Worm (Caenorhabditis elegans) whole organism, L4 larva: ENCODE measurements around the gene sre-2.

Source experiments
- aly-2 ChIP-seq: sonication (generic microtip); optimal IDR thresholded peaks from 2 replicates; lab custom pipeline; 2018; ENCODE audit warnings: missing biosample characterization, missing genetic modification characterization
- fos-1 ChIP-seq: fragments of 150-350 bp; optimal IDR thresholded peaks from 2 replicates; lab custom pipeline; 2014; ENCODE audit warnings: missing biosample characterization, missing genetic modification characterization
- lin-13 ChIP-seq: fragments of 150-350 bp; optimal IDR thresholded peaks from 2 replicates; lab custom pipeline; 2014; ENCODE audit warnings: missing biosample characterization, missing genetic modification reagents, missing genetic modification characterization
- pqm-1 ChIP-seq: sonication (generic microtip); optimal IDR thresholded peaks from 2 replicates; lab custom pipeline; 2017; ENCODE audit warnings: missing biosample characterization, missing genetic modification characterization
- zag-1 ChIP-seq: fragments of 150-350 bp; optimal IDR thresholded peaks from 2 replicates; lab custom pipeline; 2014; ENCODE audit warnings: missing biosample characterization, missing genetic modification characterization

DNA sequence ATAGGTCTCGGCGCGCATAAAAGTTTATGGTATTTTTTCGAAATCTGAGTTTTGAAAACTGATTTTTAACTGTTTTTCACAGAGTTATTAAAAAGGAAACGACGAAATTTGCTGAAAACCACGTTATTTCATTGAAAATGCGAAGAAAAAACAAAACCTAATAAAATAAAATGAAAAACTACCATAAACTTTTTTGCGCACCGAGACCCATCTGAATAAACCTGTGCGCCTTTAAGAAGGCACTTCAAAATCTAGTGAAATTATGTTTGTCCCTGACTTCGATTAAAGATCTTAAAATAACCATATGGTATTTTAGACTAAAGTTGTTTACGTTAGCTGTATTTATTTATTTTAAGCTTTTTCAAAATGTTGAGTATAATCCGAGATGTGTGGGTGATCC, 25.9 kb upstream of the sre-2 start:
- no peak for TF ChIP-seq aly-2
- no peak for TF ChIP-seq zag-1 (tag; lab: Kevin White, UChicago)
- TF ChIP-seq fos-1: no peak
- TF ChIP-seq pqm-1 (tag; lab: Kevin White, UChicago): no peak
- no peak for TF ChIP-seq lin-13 (GFP tag; lab: Kevin White, UChicago)
